Fruit fly (Drosophila melanogaster) whole organism, embryonic: ENCODE measurements around the gene CG17660.
A peak's percentile ranks its signal among the peaks of the same experiment; 100 is the strongest.

Experiments
- BEAF-32 ChIP-seq: fragments of 200-800 bp; sonication (Bioruptor generic); optimal IDR thresholded peaks from 3 replicates; lab custom pipeline; 2017; ENCODE audit warnings: missing biosample characterization, missing genetic modification characterization, mild to moderate bottlenecking, moderate library complexity, missing genetic modification reagents
- CG10565 ChIP-seq: fragments of 200-800 bp; sonication (Bioruptor generic); optimal IDR thresholded peaks from 3 replicates; lab custom pipeline; 2016; ENCODE audit warnings: missing biosample characterization, mild to moderate bottlenecking, missing genetic modification characterization
- CG11560 ChIP-seq: fragments of 200-800 bp; sonication (Bioruptor generic); IDR thresholded peaks from 3 replicates; pipeline ENCODE4 v1.3.6; 2022; ENCODE audit warnings: missing biosample characterization, missing genetic modification characterization
- CG11695 ChIP-seq: fragments of 200-800 bp; sonication (Bioruptor generic); IDR thresholded peaks from 3 replicates; pipeline ENCODE4 v1.3.6; 2022; ENCODE audit warnings: missing biosample characterization, missing genetic modification characterization
- CG12236 ChIP-seq: fragments of 200-800 bp; sonication (Bioruptor generic); optimal IDR thresholded peaks from 2 replicates; lab custom pipeline; 2016; ENCODE audit warnings: missing biosample characterization, missing genetic modification characterization
- CG13775 ChIP-seq: fragments of 200-800 bp; sonication (Bioruptor generic); optimal IDR thresholded peaks from 3 replicates; lab custom pipeline; 2017; ENCODE audit warnings: missing biosample characterization, mild to moderate bottlenecking, missing genetic modification characterization
- CG14050 ChIP-seq: fragments of 200-800 bp; sonication (Bioruptor generic); IDR thresholded peaks from 3 replicates; pipeline ENCODE4 v1.3.6; 2022; ENCODE audit warnings: missing biosample characterization, missing genetic modification characterization
- CG14860 ChIP-seq: fragments of 200-800 bp; sonication (Bioruptor generic); IDR thresholded peaks from 3 replicates; pipeline ENCODE4 v1.3.6; 2022; ENCODE audit warnings: missing biosample characterization, missing genetic modification characterization; ENCODE audit not compliant: partially characterized antibody
- CG15011 ChIP-seq: fragments of 200-800 bp; sonication (Bioruptor generic); optimal IDR thresholded peaks from 3 replicates; lab custom pipeline; 2018; ENCODE audit warnings: missing biosample characterization, mild to moderate bottlenecking, missing genetic modification characterization
- CG15514 ChIP-seq: fragments of 200-800 bp; sonication (Bioruptor generic); optimal IDR thresholded peaks from 3 replicates; lab custom pipeline; 2017; ENCODE audit warnings: missing biosample characterization, missing genetic modification characterization, mild to moderate bottlenecking, moderate library complexity, missing genetic modification reagents
- CG15696 ChIP-seq: fragments of 200-800 bp; sonication (Bioruptor generic); optimal IDR thresholded peaks from 2 replicates; lab custom pipeline; 2019; ENCODE audit warnings: missing biosample characterization, mild to moderate bottlenecking, missing genetic modification characterization, moderate library complexity
- CG1647 ChIP-seq: fragments of 200-800 bp; sonication (Bioruptor generic); optimal IDR thresholded peaks from 3 replicates; lab custom pipeline; 2016; ENCODE audit warnings: missing biosample characterization, missing genetic modification characterization
- CG17361 ChIP-seq: fragments of 200-800 bp; sonication (Bioruptor generic); IDR thresholded peaks from 3 replicates; pipeline ENCODE4 v1.3.6; 2022; ENCODE audit warnings: missing biosample characterization, missing genetic modification characterization
- CG17612 ChIP-seq: fragments of 200-800 bp; sonication (Bioruptor generic); IDR thresholded peaks from 2 replicates; pipeline ENCODE4 v1.3.6; 2022; ENCODE audit warnings: missing biosample characterization, missing genetic modification characterization
- CG17802 ChIP-seq: fragments of 200-800 bp; sonication (Bioruptor generic); optimal IDR thresholded peaks from 2 replicates; lab custom pipeline; 2018; ENCODE audit warnings: missing biosample characterization, mild to moderate bottlenecking, missing genetic modification characterization, moderate library complexity
- CG17912 ChIP-seq: fragments of 200-800 bp; sonication (Bioruptor generic); optimal IDR thresholded peaks from 2 replicates; lab custom pipeline; 2018; ENCODE audit warnings: missing biosample characterization, mild to moderate bottlenecking, missing genetic modification characterization
- CG1832 ChIP-seq: fragments of 200-800 bp; sonication (Bioruptor generic); optimal IDR thresholded peaks from 2 replicates; lab custom pipeline; 2017; ENCODE audit warnings: missing biosample characterization, mild to moderate bottlenecking, missing genetic modification characterization, inconsistent platforms
- CG31224 ChIP-seq: fragments of 200-800 bp; sonication (Bioruptor generic); IDR thresholded peaks from 2 replicates; pipeline ENCODE4 v1.3.6; 2022; ENCODE audit warnings: missing biosample characterization, missing genetic modification characterization
- CG34422 ChIP-seq: fragments of 200-800 bp; sonication (Bioruptor generic); IDR thresholded peaks from 3 replicates; pipeline ENCODE4 v1.3.6; 2022; ENCODE audit warnings: missing biosample characterization, missing genetic modification characterization
- CG4854 ChIP-seq: fragments of 200-800 bp; sonication (Bioruptor generic); optimal IDR thresholded peaks from 2 replicates; lab custom pipeline; 2016; ENCODE audit warnings: missing biosample characterization, missing genetic modification characterization, inconsistent platforms
- CG6175 ChIP-seq: fragments of 200-800 bp; sonication (Bioruptor generic); IDR thresholded peaks from 3 replicates; pipeline ENCODE4 v1.3.6; 2022; ENCODE audit warnings: missing biosample characterization, missing genetic modification characterization
- CG6683 ChIP-seq: fragments of 200-800 bp; sonication (Bioruptor generic); optimal IDR thresholded peaks from 2 replicates; lab custom pipeline; 2017; ENCODE audit warnings: missing biosample characterization, mild to moderate bottlenecking, missing genetic modification characterization, missing genetic modification reagents
- CG6791 ChIP-seq: fragments of 200-800 bp; sonication (Bioruptor generic); IDR thresholded peaks from 3 replicates; pipeline ENCODE4 v1.3.6; 2022; ENCODE audit warnings: missing biosample characterization, missing genetic modification characterization; ENCODE audit not compliant: partially characterized antibody
- CG9932 ChIP-seq: fragments of 200-800 bp; sonication (Bioruptor generic); IDR thresholded peaks from 2 replicates; pipeline ENCODE4 v1.3.6; 2022; ENCODE audit warnings: missing biosample characterization, missing genetic modification characterization
- Chrac-16 ChIP-seq: fragments of 200-800 bp; sonication (Bioruptor generic); optimal IDR thresholded peaks from 3 replicates; lab custom pipeline; 2016; ENCODE audit warnings: missing biosample characterization, missing genetic modification characterization
- CrebB ChIP-seq: fragments of 200-800 bp; sonication (Bioruptor generic); optimal IDR thresholded peaks from 3 replicates; lab custom pipeline; 2018; ENCODE audit warnings: missing biosample characterization, mild to moderate bottlenecking, missing genetic modification characterization
- D ChIP-seq, 2 experiments: fragments of 200-800 bp in 1 of 2; fragments of >200 bp in 1 of 2; sonication (Bioruptor generic) in 1 of 2; optimal IDR thresholded peaks; 2 replicates in 1 of 2; 3 replicates in 1 of 2; lab custom pipeline; 2017; ENCODE audit warnings: mild to moderate bottlenecking in 1 of 2, missing biosample characterization in 1 of 2, missing genetic modification characterization in 1 of 2, missing genetic modification reagents in 1 of 2
- Hmx ChIP-seq: fragments of 200-800 bp; sonication (Bioruptor generic); optimal IDR thresholded peaks from 2 replicates; lab custom pipeline; 2016; ENCODE audit warnings: missing biosample characterization, missing genetic modification characterization
- Meics ChIP-seq: fragments of 200-800 bp; sonication (Bioruptor generic); optimal IDR thresholded peaks from 2 replicates; lab custom pipeline; 2017; ENCODE audit warnings: missing biosample characterization, mild to moderate bottlenecking, missing genetic modification characterization
- Oli ChIP-seq: fragments of 200-800 bp; sonication (Bioruptor generic); optimal IDR thresholded peaks from 2 replicates; lab custom pipeline; 2018; ENCODE audit warnings: missing biosample characterization, mild to moderate bottlenecking, missing genetic modification characterization, moderate library complexity
- PHDP ChIP-seq: fragments of 200-800 bp; sonication (Bioruptor generic); optimal IDR thresholded peaks from 3 replicates; lab custom pipeline; 2018; ENCODE audit warnings: missing biosample characterization, mild to moderate bottlenecking, missing genetic modification characterization, moderate library complexity
- Pdp1 ChIP-seq, 2 experiments: fragments of 200-800 bp; sonication (Bioruptor generic); optimal IDR thresholded peaks; 3 replicates each; lab custom pipeline; 2016; ENCODE audit warnings: missing biosample characterization in 2 of 2, missing genetic modification characterization in 2 of 2, mild to moderate bottlenecking in 1 of 2, moderate library complexity in 1 of 2
- Sin3A ChIP-seq: fragments of >200 bp; optimal IDR thresholded peaks from 2 replicates; lab custom pipeline; 2018
- al ChIP-seq: fragments of 200-800 bp; sonication (Bioruptor generic); IDR thresholded peaks from 2 replicates; pipeline ENCODE4 v1.3.6; 2022; ENCODE audit warnings: missing biosample characterization, missing genetic modification characterization
- bab2 ChIP-seq: fragments of 200-800 bp; sonication (Bioruptor generic); optimal IDR thresholded peaks from 2 replicates; lab custom pipeline; 2016; ENCODE audit warnings: missing biosample characterization, missing genetic modification characterization
- cas ChIP-seq: fragments of 200-800 bp; sonication (Bioruptor generic); IDR thresholded peaks from 2 replicates; pipeline ENCODE4 v1.3.6; 2022; ENCODE audit warnings: missing biosample characterization, missing genetic modification characterization
- caup ChIP-seq: fragments of 200-800 bp; sonication (Bioruptor generic); optimal IDR thresholded peaks from 3 replicates; lab custom pipeline; 2017; ENCODE audit warnings: missing biosample characterization, mild to moderate bottlenecking, missing genetic modification characterization, moderate library complexity; ENCODE audit not compliant: severe bottlenecking
- cwo ChIP-seq: fragments of 200-800 bp; sonication (Bioruptor generic); optimal IDR thresholded peaks from 3 replicates; lab custom pipeline; 2017; ENCODE audit warnings: missing biosample characterization, missing genetic modification characterization, mild to moderate bottlenecking, moderate library complexity, missing genetic modification reagents
- fd102C ChIP-seq: fragments of 200-800 bp; sonication (Bioruptor generic); optimal IDR thresholded peaks from 2 replicates; lab custom pipeline; 2018; ENCODE audit warnings: missing biosample characterization, mild to moderate bottlenecking, missing genetic modification characterization, moderate library complexity
- fu2 ChIP-seq: fragments of 200-800 bp; sonication (Bioruptor generic); optimal IDR thresholded peaks from 2 replicates; lab custom pipeline; 2016; ENCODE audit warnings: missing biosample characterization, missing genetic modification characterization
- gfzf ChIP-seq: fragments of 200-800 bp; sonication (Bioruptor generic); optimal IDR thresholded peaks from 2 replicates; lab custom pipeline; 2016; ENCODE audit warnings: missing biosample characterization, mild to moderate bottlenecking, missing genetic modification characterization, moderate library complexity
- grau ChIP-seq: fragments of 200-800 bp; optimal IDR thresholded peaks from 3 replicates; lab custom pipeline; 2019; ENCODE audit warnings: missing biosample characterization, mild to moderate bottlenecking, missing genetic modification characterization, moderate library complexity
- gsb-n ChIP-seq: fragments of 200-800 bp; sonication (Bioruptor generic); optimal IDR thresholded peaks from 3 replicates; lab custom pipeline; 2018; ENCODE audit warnings: missing biosample characterization, mild to moderate bottlenecking, missing genetic modification characterization
- hbn ChIP-seq: fragments of 200-800 bp; sonication (Bioruptor generic); IDR thresholded peaks from 2 replicates; pipeline ENCODE4 v1.3.6; 2022; ENCODE audit warnings: missing biosample characterization, missing genetic modification characterization; ENCODE audit not compliant: partially characterized antibody
- jigr1 ChIP-seq: fragments of 200-800 bp; sonication (Bioruptor generic); IDR thresholded peaks from 3 replicates; pipeline ENCODE4 v1.3.6; 2022; ENCODE audit warnings: missing biosample characterization, missing genetic modification characterization
- prd ChIP-seq, 3 experiments: fragments of >200 bp in 2 of 3; fragments of 200-800 bp in 1 of 3; sonication (Bioruptor generic) in 1 of 3; optimal IDR thresholded peaks in 2 of 3; IDR thresholded peaks in 1 of 3; 2 replicates in 2 of 3; 3 replicates in 1 of 3; pipeline versions ENCODE4 v1.3.6 to Lab custom; 2017 to 2022; ENCODE audit warnings: missing biosample characterization in 1 of 3, missing genetic modification characterization in 1 of 3
- repo ChIP-seq: fragments of 200-800 bp; sonication (Bioruptor generic); optimal IDR thresholded peaks from 2 replicates; lab custom pipeline; 2016; ENCODE audit warnings: missing biosample characterization, missing genetic modification characterization
- rib ChIP-seq: fragments of 200-800 bp; sonication (Bioruptor generic); IDR thresholded peaks from 2 replicates; pipeline ENCODE4 v1.3.6; 2022; ENCODE audit warnings: missing biosample characterization, missing genetic modification characterization
- tll ChIP-seq, 2 experiments: fragments of 200-800 bp in 1 of 2; fragments of >200 bp in 1 of 2; sonication (Bioruptor generic) in 1 of 2; optimal IDR thresholded peaks; 2 replicates each; lab custom pipeline; 2017 to 2019; ENCODE audit warnings: missing biosample characterization in 2 of 2, missing genetic modification characterization in 2 of 2, mild to moderate bottlenecking in 1 of 2, moderate library complexity in 1 of 2

Gene CG17660

DNA sequence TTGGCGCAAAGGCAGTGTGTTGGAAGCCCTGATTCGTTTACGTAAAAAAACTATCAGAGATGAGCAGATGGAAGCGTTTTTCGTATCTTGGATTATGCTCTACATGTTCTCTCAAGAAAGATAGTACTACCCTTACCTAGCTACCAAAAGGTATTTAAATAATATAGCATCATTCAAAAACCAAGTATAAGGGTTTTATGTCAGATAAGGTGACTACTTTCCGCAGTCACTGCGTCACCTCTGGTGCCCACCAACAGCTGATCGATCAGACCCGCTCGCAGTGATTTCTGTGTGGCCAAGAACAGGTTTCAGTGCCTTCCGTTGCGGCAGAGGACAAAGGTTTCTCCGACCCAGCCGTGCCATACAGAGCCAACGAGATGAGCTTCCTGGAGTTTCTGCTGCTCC, 19.4 kb upstream of the CG17660 start, which contains the start of the genes Eno and CG31937 (continued):
- no peak for TF ChIP-seq CG6683 (GFP tag; lab: Kevin White, UChicago)
- TF ChIP-seq caup (GFP tag; lab: Kevin White, UChicago), result no peak
- TF ChIP-seq CG15696, result no peak
- peak; percentile 27 for TF ChIP-seq fu2
- no peak for TF ChIP-seq tll (GFP tag; optimal IDR thresholded peaks at IDR 0.05; lab: Kevin White, UChicago)
- no peak for TF ChIP-seq Oli (tag; lab: Kevin White, UChicago)
- peak; percentile 15 for TF ChIP-seq gfzf (GFP tag; lab: Kevin White, UChicago)
- peak; percentile 72 for TF ChIP-seq al (GFP tag; lab: Robert Waterston, UW)
- TF ChIP-seq fd102C (GFP tag; lab: Kevin White, UChicago), result no peak
- no peak for TF ChIP-seq cas (GFP tag; lab: Robert Waterston, UW)
- TF ChIP-seq CG15514, result peak; percentile 52
- no peak for TF ChIP-seq CG17361 (GFP tag; lab: Robert Waterston, UW)
- no peak for TF ChIP-seq CG17912
- TF ChIP-seq CrebB (tag; lab: Kevin White, UChicago), result peak; percentile 55
- no peak for TF ChIP-seq gsb-n (tag; lab: Kevin White, UChicago)
- peak; percentile 62 for TF ChIP-seq grau (tag; lab: Kevin White, UChicago)
- no peak for TF ChIP-seq prd (optimal IDR thresholded peaks at IDR 0.05; lab: Kevin White, UChicago)
- TF ChIP-seq prd (GFP tag; IDR thresholded peaks at IDR 0.05; lab: Robert Waterston, UW), result peak; percentile 50
- TF ChIP-seq CG34422 (GFP tag; lab: Robert Waterston, UW), result peak; percentile 55; the same call in 2 of the 3 replicates
- TF ChIP-seq CG11560 (tag; lab: Robert Waterston, UW), result no peak
- peak; percentile 39; the same call in 1 of the 3 replicates for TF ChIP-seq jigr1 (GFP tag; lab: Robert Waterston, UW)
- no peak for TF ChIP-seq Sin3A (lab: Kevin White, UChicago)
- TF ChIP-seq CG9932 (GFP tag; lab: Robert Waterston, UW), result peak; percentile 83
- TF ChIP-seq CG13775 (GFP tag; lab: Kevin White, UChicago), result peak; percentile 57
- TF ChIP-seq CG17802 (tag; lab: Kevin White, UChicago), result no peak
- no peak for TF ChIP-seq D (optimal IDR thresholded peaks at IDR 0.05; lab: Kevin White, UChicago)
- no peak for TF ChIP-seq D (GFP tag; optimal IDR thresholded peaks at IDR 0.05; lab: Kevin White, UChicago)
- peak; percentile 56 for TF ChIP-seq CG31224 (GFP tag; lab: Robert Waterston, UW)
- peak; percentile 12 for TF ChIP-seq CG12236
- TF ChIP-seq repo (GFP tag; lab: Kevin White, UChicago), result no peak
- peak; percentile 22 to 98 for TF ChIP-seq Pdp1 (GFP tag; optimal IDR thresholded peaks at IDR 0.05; lab: Kevin White, UChicago)
- peak; percentile 60 for TF ChIP-seq PHDP
- no peak for TF ChIP-seq CG15011 (GFP tag; lab: Kevin White, UChicago)
- peak; percentile 22; the same call in 1 of the 2 replicates for TF ChIP-seq CG17612
- TF ChIP-seq Hmx (GFP tag; lab: Kevin White, UChicago), result no peak
- TF ChIP-seq CG4854 (GFP tag; lab: Kevin White, UChicago), result no peak
- peak; percentile 26 for TF ChIP-seq BEAF-32
- TF ChIP-seq CG10565 (GFP tag; lab: Kevin White, UChicago), result no peak
- TF ChIP-seq CG6175 (GFP tag; lab: Robert Waterston, UW), result no peak
- peak; percentile 18 for TF ChIP-seq cwo (GFP tag; lab: Kevin White, UChicago)
- TF ChIP-seq Meics (GFP tag; lab: Kevin White, UChicago), result peak; percentile 61
- TF ChIP-seq bab2 (GFP tag; lab: Kevin White, UChicago), result peak; percentile 10
- TF ChIP-seq rib (GFP tag; lab: Robert Waterston, UW), result no peak
- TF ChIP-seq CG1647 (GFP tag; lab: Kevin White, UChicago), result peak; percentile 14
- no peak for TF ChIP-seq CG14050
- no peak for TF ChIP-seq CG14860 (GFP tag; lab: Robert Waterston, UW)
- peak; percentile 65 for TF ChIP-seq Chrac-16 (GFP tag; lab: Kevin White, UChicago)
- TF ChIP-seq CG6791 (GFP tag; lab: Robert Waterston, UW), result no peak
- TF ChIP-seq hbn (GFP tag; lab: Robert Waterston, UW), result peak; percentile 11; the same call in 1 of the 2 replicates
- no peak for TF ChIP-seq CG1832 (GFP tag; lab: Kevin White, UChicago)
- 0 out of 3 replicates have a peak, but pooled peaks have one; percentile 31 for TF ChIP-seq CG11695 (GFP tag; lab: Robert Waterston, UW)
